Worm (Caenorhabditis elegans) whole organism, L4/young adult: Measurements from ENCODE around the gene lips-9.

Experiments used
- W03F9.2 ChIP-seq: fragments of 150-350 bp; optimal IDR thresholded peaks from 2 replicates; lab custom pipeline; 2014; ENCODE audit warnings: missing biosample characterization, missing genetic modification characterization
- dao-5 ChIP-seq: sonication (generic microtip); optimal IDR thresholded peaks from 2 replicates; lab custom pipeline; 2016; ENCODE audit warnings: missing genotype, missing genetic modification characterization, moderate library complexity, missing compliant biosample characterization
- him-1 ChIP-seq: sonication (generic microtip); optimal IDR thresholded peaks from 2 replicates; lab custom pipeline; 2016; ENCODE audit warnings: missing genotype, missing genetic modification reagents, missing genetic modification characterization, missing compliant biosample characterization

ce11 chrII:12892407-12892806, 42.8 kb downstream of the lips-9 start:
- no peak for TF ChIP-seq W03F9.2 (tag; lab: Kevin White, UChicago)
- TF ChIP-seq him-1 (tag; lab: Kevin White, UChicago): no peak
- TF ChIP-seq dao-5 (tag; lab: Kevin White, UChicago): no peak
